Fruit fly (Drosophila melanogaster) whole organism, adult: ENCODE results near the gene Bcs1.

Experiments used
- CG11617 ChIP-seq: fragments of 200-800 bp; sonication (Bioruptor generic); optimal IDR thresholded peaks from 2 replicates; lab custom pipeline; 2017; ENCODE audit warnings: mild to moderate bottlenecking, missing biosample characterization, missing genetic modification reagents, missing genetic modification characterization
- CG12768 ChIP-seq: fragments of 200-800 bp; sonication (Bioruptor generic); optimal IDR thresholded peaks from 2 replicates; lab custom pipeline; 2017; ENCODE audit warnings: missing biosample characterization, missing genetic modification characterization, mild to moderate bottlenecking, moderate library complexity, missing genetic modification reagents
- CG14711 ChIP-seq: fragments of 200-800 bp; sonication (Bioruptor generic); optimal IDR thresholded peaks from 2 replicates; lab custom pipeline; 2018; ENCODE audit warnings: missing biosample characterization, mild to moderate bottlenecking, missing genetic modification characterization, moderate library complexity
- CG1620 ChIP-seq: fragments of 200-800 bp; sonication (Bioruptor generic); optimal IDR thresholded peaks from 2 replicates; lab custom pipeline; 2016; ENCODE audit warnings: missing biosample characterization, missing genetic modification characterization
- CG33017 ChIP-seq: fragments of 200-800 bp; sonication (Bioruptor generic); optimal IDR thresholded peaks from 2 replicates; lab custom pipeline; 2018; ENCODE audit warnings: missing biosample characterization, mild to moderate bottlenecking, missing genetic modification characterization, moderate library complexity
- CG5204 ChIP-seq: fragments of 200-800 bp; sonication (Bioruptor generic); optimal IDR thresholded peaks from 2 replicates; lab custom pipeline; 2016; ENCODE audit warnings: missing biosample characterization, missing genetic modification characterization
- CG7045 ChIP-seq: fragments of 200-800 bp; sonication (Bioruptor generic); optimal IDR thresholded peaks from 2 replicates; lab custom pipeline; 2017; ENCODE audit warnings: missing biosample characterization, mild to moderate bottlenecking, missing genetic modification characterization
- CG7101 ChIP-seq: fragments of 200-800 bp; sonication (Bioruptor generic); optimal IDR thresholded peaks from 2 replicates; lab custom pipeline; 2018; ENCODE audit warnings: missing biosample characterization, mild to moderate bottlenecking, missing genetic modification characterization, moderate library complexity
- Clk ChIP-seq: fragments of 200-800 bp; sonication (Bioruptor generic); optimal IDR thresholded peaks from 2 replicates; lab custom pipeline; 2017; ENCODE audit warnings: missing biosample characterization, missing genetic modification characterization
- Crg-1 ChIP-seq: fragments of 200-800 bp; sonication (Bioruptor generic); optimal IDR thresholded peaks from 2 replicates; lab custom pipeline; 2016; ENCODE audit warnings: missing biosample characterization, missing genetic modification characterization
- Hr96 ChIP-seq: fragments of 200-800 bp; sonication (Bioruptor generic); optimal IDR thresholded peaks from 2 replicates; lab custom pipeline; 2016; ENCODE audit warnings: missing biosample characterization, missing genetic modification characterization
- Mnt ChIP-seq: fragments of 200-800 bp; sonication (Bioruptor generic); optimal IDR thresholded peaks from 2 replicates; lab custom pipeline; 2016; ENCODE audit warnings: missing biosample characterization, mild to moderate bottlenecking, missing genetic modification characterization
- bab1 ChIP-seq: fragments of 200-800 bp; sonication (Bioruptor generic); optimal IDR thresholded peaks from 3 replicates; lab custom pipeline; 2019; ENCODE audit warnings: missing biosample characterization, mild to moderate bottlenecking, missing genetic modification characterization, moderate library complexity
- cic ChIP-seq: fragments of 200-800 bp; sonication (Bioruptor generic); optimal IDR thresholded peaks from 2 replicates; lab custom pipeline; 2017; ENCODE audit warnings: missing biosample characterization, mild to moderate bottlenecking, missing genetic modification characterization, moderate library complexity
- cnc ChIP-seq, 2 experiments: fragments of >200 bp; optimal IDR thresholded peaks; 2 replicates each; lab custom pipeline; 2017
- kay ChIP-seq: fragments of 200-800 bp; sonication (Bioruptor generic); peaks from one replicate; lab custom pipeline; 2016; ENCODE audit warnings: missing biosample characterization, missing genetic modification characterization, borderline replicate concordance
- ovo ChIP-seq: fragments of 200-800 bp; sonication (Bioruptor generic); optimal IDR thresholded peaks from 2 replicates; lab custom pipeline; 2016; ENCODE audit warnings: missing biosample characterization, missing genetic modification characterization
- pad ChIP-seq: fragments of 200-800 bp; sonication (Bioruptor generic); optimal IDR thresholded peaks from 3 replicates; lab custom pipeline; 2017; ENCODE audit warnings: missing biosample characterization, missing genetic modification characterization, mild to moderate bottlenecking, moderate library complexity, missing genetic modification reagents
- tj ChIP-seq: fragments of 200-800 bp; sonication (Bioruptor generic); optimal IDR thresholded peaks from 3 replicates; lab custom pipeline; 2017; ENCODE audit warnings: missing biosample characterization, mild to moderate bottlenecking, missing genetic modification characterization, moderate library complexity
- toe ChIP-seq: fragments of 200-800 bp; sonication (Bioruptor generic); optimal IDR thresholded peaks from 2 replicates; lab custom pipeline; 2016; ENCODE audit warnings: missing biosample characterization, missing genetic modification characterization

The Bcs1 gene

DNA sequence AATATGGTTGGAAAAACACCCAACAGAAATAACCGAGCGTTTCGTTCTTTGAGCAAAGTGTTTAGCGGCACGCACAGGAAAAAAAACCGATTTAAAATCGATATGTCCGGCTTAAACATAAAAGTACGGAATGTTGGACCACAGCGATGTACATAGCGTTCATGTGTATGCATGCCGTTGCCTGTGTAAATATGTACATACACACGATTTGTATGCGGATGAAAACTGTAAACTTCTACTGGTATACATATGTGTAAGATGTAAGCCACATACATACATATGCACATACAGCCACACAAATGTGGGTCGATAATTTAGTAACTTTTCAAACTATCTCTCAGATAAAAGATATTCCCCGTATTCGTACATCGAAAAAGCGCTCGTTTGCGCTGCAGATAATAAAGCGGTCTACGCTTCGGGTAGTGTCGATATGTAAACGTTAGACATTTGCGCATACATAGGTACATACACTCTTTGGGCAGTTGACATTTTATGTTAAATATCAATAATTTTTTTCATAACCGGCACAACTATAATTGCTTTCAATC is 27.3 kb downstream of the Bcs1 start:
- TF ChIP-seq CG11617 (GFP tag; lab: Kevin White, UChicago) (no peak), CG7045 (GFP tag; lab: Kevin White, UChicago) (peak; percentile 7), CG1620 (GFP tag; lab: Kevin White, UChicago) (no peak), CG33017 (tag; lab: Kevin White, UChicago) (no peak), CG12768 (GFP tag; lab: Kevin White, UChicago) (no peak), CG7101 (peak; percentile 6), CG14711 (tag; lab: Kevin White, UChicago) (no peak), pad (no peak), toe (no peak), cic (GFP tag; lab: Kevin White, UChicago) (peak; percentile 60), tj (GFP tag; lab: Kevin White, UChicago) (no peak), Mnt (GFP tag; lab: Kevin White, UChicago) (peak; percentile 22), bab1 (GFP tag; lab: Kevin White, UChicago) (no peak), ovo (no peak), cnc (optimal IDR thresholded peaks at IDR 0.05; lab: Kevin White, UChicago) (no peak), Crg-1 (GFP tag; lab: Kevin White, UChicago) (peak; percentile 41), Hr96 (GFP tag; lab: Kevin White, UChicago) (no peak), CG5204 (GFP tag; lab: Kevin White, UChicago) (no peak), kay (GFP tag; lab: Kevin White, UChicago) (peak; percentile 28), Clk (GFP tag; lab: Kevin White, UChicago) (no peak)

DNA sequence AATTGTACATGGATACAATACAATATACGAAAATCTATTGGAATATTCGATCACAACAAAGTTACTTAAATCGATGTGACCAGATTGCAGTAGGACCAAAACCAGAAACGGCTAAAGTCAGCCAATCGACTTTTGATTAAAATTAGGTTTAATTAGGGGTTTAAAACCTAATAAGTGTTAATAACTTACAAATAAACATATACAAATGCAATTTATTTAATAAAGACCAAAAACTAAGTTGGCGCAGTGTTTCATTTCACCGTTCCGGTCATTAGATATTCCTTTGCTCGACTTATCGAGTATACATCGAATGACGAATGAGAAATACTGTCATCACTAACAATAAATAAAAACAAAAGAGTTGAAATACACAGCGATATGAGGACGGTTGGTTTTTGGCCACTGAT is 28.0 kb downstream of the Bcs1 start, which contains the start of the genes bsk and CG31717:
TSS of gene bsk (minus strand) at position 61 of the 407 bp plus-strand sequence.
TSS of gene CG31717 (plus strand) at position 297 of the 407 bp plus-strand sequence.
- TF ChIP-seq cnc (optimal IDR thresholded peaks at IDR 0.05; lab: Kevin White, UChicago) (no peak), cic (GFP tag; lab: Kevin White, UChicago) (peak; percentile 38), CG5204 (GFP tag; lab: Kevin White, UChicago) (no peak), Hr96 (GFP tag; lab: Kevin White, UChicago) (no peak), CG33017 (tag; lab: Kevin White, UChicago) (no peak), Clk (GFP tag; lab: Kevin White, UChicago) (no peak), CG7101 (no peak), CG11617 (GFP tag; lab: Kevin White, UChicago) (no peak), CG1620 (GFP tag; lab: Kevin White, UChicago) (no peak), ovo (no peak), Mnt (GFP tag; lab: Kevin White, UChicago) (peak; percentile 30), kay (GFP tag; lab: Kevin White, UChicago) (peak; percentile 98), CG12768 (GFP tag; lab: Kevin White, UChicago) (no peak), toe (no peak), pad (no peak), Crg-1 (GFP tag; lab: Kevin White, UChicago) (no peak), bab1 (GFP tag; lab: Kevin White, UChicago) (peak; percentile 51), CG7045 (GFP tag; lab: Kevin White, UChicago) (no peak), CG14711 (tag; lab: Kevin White, UChicago) (peak; percentile 25), tj (GFP tag; lab: Kevin White, UChicago) (no peak)

DNA sequence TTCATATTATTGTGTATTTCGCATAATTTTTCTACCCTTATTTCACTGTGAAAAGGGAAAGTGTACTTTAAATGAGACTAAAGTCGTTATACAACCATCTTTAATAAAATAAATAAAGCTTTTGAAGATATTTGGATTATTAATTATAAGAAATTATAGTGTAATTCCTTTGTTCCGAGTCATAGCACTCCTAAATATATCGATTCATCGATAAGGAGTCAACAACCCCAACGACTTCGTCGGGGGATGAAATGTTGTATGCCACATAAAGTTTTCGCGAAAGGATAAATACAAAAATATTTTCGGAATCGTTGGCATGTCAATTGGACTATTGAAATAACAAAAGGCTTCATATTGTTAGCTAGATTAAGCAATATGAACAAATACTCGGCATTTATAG is 29.1 kb downstream of the Bcs1 start, which contains the start of gene Ror:
TSS of gene Ror (plus strand) at position 252 of the 400 bp plus-strand sequence.
- TF ChIP-seq CG7101 (no peak), CG11617 (GFP tag; lab: Kevin White, UChicago) (no peak), CG12768 (GFP tag; lab: Kevin White, UChicago) (no peak), CG1620 (GFP tag; lab: Kevin White, UChicago) (no peak), Hr96 (GFP tag; lab: Kevin White, UChicago) (no peak), Clk (GFP tag; lab: Kevin White, UChicago) (no peak), Mnt (GFP tag; lab: Kevin White, UChicago) (no peak), CG33017 (tag; lab: Kevin White, UChicago) (no peak), CG14711 (tag; lab: Kevin White, UChicago) (no peak), pad (no peak), CG7045 (GFP tag; lab: Kevin White, UChicago) (no peak), bab1 (GFP tag; lab: Kevin White, UChicago) (no peak), tj (GFP tag; lab: Kevin White, UChicago) (no peak), cnc (optimal IDR thresholded peaks at IDR 0.05; lab: Kevin White, UChicago) (no peak), CG5204 (GFP tag; lab: Kevin White, UChicago) (no peak), kay (GFP tag; lab: Kevin White, UChicago) (no peak), ovo (no peak), Crg-1 (GFP tag; lab: Kevin White, UChicago) (no peak), toe (no peak)

DNA sequence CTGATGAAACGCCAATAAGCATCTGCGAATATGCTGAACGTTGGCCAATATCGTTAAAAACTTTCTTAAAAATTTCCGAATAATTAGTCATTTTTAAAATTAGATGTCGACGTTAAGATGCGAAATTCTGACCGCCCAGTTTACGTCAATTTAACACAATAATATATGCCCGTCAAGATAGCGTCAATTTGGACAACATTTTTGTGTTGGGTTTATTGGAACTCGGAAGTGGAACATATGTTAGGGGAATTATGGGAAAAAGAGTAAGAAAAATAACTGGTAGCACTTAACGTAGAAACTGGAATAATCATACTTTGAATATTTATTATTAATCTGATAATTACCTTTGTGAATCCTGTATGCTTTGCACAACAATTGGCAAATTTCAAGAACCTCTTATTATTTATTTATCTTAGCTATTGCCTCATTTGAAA is 33.3 kb downstream of the Bcs1 start, which contains the start of gene CG5676:
TSS of gene CG5676 (minus strand) at position 167 of the 434 bp plus-strand sequence.
- TF ChIP-seq Clk (GFP tag; lab: Kevin White, UChicago) (no peak), Mnt (GFP tag; lab: Kevin White, UChicago) (no peak), Hr96 (GFP tag; lab: Kevin White, UChicago) (no peak), kay (GFP tag; lab: Kevin White, UChicago) (peak; percentile 92), CG33017 (tag; lab: Kevin White, UChicago) (no peak), CG5204 (GFP tag; lab: Kevin White, UChicago) (no peak), CG14711 (tag; lab: Kevin White, UChicago) (no peak), CG1620 (GFP tag; lab: Kevin White, UChicago) (no peak), bab1 (GFP tag; lab: Kevin White, UChicago) (peak; percentile 51), CG7045 (GFP tag; lab: Kevin White, UChicago) (no peak)
